Worm (Caenorhabditis elegans) whole organism, L4/young adult: ENCODE measurements around the gene C45G9.14.

ENCODE experiments used
- W03F9.2 ChIP-seq: fragments of 150-350 bp; optimal IDR thresholded peaks from 2 replicates; lab custom pipeline; 2014; ENCODE audit warnings: missing biosample characterization, missing genetic modification characterization
- dao-5 ChIP-seq: sonication (generic microtip); optimal IDR thresholded peaks from 2 replicates; lab custom pipeline; 2016; ENCODE audit warnings: missing genotype, missing genetic modification characterization, moderate library complexity, missing compliant biosample characterization
- him-1 ChIP-seq: sonication (generic microtip); optimal IDR thresholded peaks from 2 replicates; lab custom pipeline; 2016; ENCODE audit warnings: missing genotype, missing genetic modification reagents, missing genetic modification characterization, missing compliant biosample characterization

DNA sequence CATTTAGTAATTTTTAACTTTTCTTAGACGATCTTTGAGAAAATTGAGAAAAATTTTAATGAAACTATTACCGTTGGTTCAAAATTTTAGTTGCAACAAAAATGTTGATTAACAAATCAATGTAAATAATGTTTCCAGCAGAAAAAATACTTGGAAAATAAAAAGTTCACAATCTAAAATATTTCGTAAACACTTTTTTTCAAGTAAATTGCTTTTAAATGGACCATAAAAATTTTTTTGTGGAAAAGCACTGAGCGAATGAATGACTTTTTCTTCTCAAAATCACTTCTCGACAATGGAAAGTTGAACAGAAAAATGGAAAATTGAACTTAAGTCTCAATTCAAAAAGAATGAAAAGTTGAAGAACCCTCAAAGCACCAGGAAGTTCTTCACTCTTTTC is 8.7 kb downstream of the C45G9.14 start, which contains the start of gene C45G9.8:
- TF ChIP-seq him-1 (tag; lab: Kevin White, UChicago) = no peak
- TF ChIP-seq W03F9.2 (tag; lab: Kevin White, UChicago) = no peak
- TF ChIP-seq dao-5 (tag; lab: Kevin White, UChicago) = no peak
